Worm (Caenorhabditis elegans) whole organism, young adult: ENCODE results near the gene C05D12.2.

Source experiments
- K11D2.4 ChIP-seq: fragments of 200-800 bp; sonication (Bioruptor generic); IDR thresholded peaks from 2 replicates; pipeline ENCODE4 v1.3.6; 2022; ENCODE audit warnings: missing genetic modification reagents, missing genetic modification characterization, missing compliant biosample characterization
- Y95B8A.8 ChIP-seq: fragments of 200-800 bp; sonication (Bioruptor generic); IDR thresholded peaks from 2 replicates; pipeline ENCODE4 v1.3.6; 2022; ENCODE audit warnings: missing genetic modification reagents, missing genetic modification characterization, missing compliant biosample characterization
- ceh-79 ChIP-seq: sonication (generic microtip); optimal IDR thresholded peaks from 2 replicates; lab custom pipeline; 2017; ENCODE audit warnings: mild to moderate bottlenecking, missing genetic modification characterization, missing compliant biosample characterization
- hrde-1 ChIP-seq: sonication (generic microtip); optimal IDR thresholded peaks from 2 replicates; lab custom pipeline; 2016; ENCODE audit warnings: missing genetic modification characterization, mild to moderate bottlenecking, missing compliant biosample characterization, moderate library complexity, missing genotype, missing genetic modification reagents, borderline replicate concordance
- mcd-1 ChIP-seq: fragments of 200-800 bp; sonication (Bioruptor generic); IDR thresholded peaks from 2 replicates; pipeline ENCODE4 v1.3.6; 2022; ENCODE audit warnings: missing genetic modification reagents, missing genetic modification characterization, missing compliant biosample characterization
- mes-4 ChIP-seq: sonication (generic microtip); optimal IDR thresholded peaks from 2 replicates; lab custom pipeline; 2016; ENCODE audit warnings: missing genotype, missing genetic modification characterization, missing compliant biosample characterization
- nhr-27 ChIP-seq: fragments of 200-800 bp; sonication (Bioruptor generic); optimal IDR thresholded peaks from 2 replicates; lab custom pipeline; 2018; ENCODE audit warnings: mild to moderate bottlenecking, missing genetic modification characterization, moderate library complexity, missing compliant biosample characterization
- sdz-38 ChIP-seq: sonication (generic microtip); optimal IDR thresholded peaks from 2 replicates; lab custom pipeline; 2016; ENCODE audit warnings: missing genotype, missing genetic modification characterization, missing compliant biosample characterization

ce11 chrII:11469574-11470108 lies 51.5 kb downstream of the C05D12.2 start, which contains the start of gene cisd-1:
- TF ChIP-seq Y95B8A.8 (GFP tag; lab: Robert Waterston, UW) (no peak), ceh-79 (tag; lab: Kevin White, UChicago) (no peak), K11D2.4 (GFP tag; lab: Robert Waterston, UW) (no peak), mcd-1 (GFP tag; lab: Robert Waterston, UW) (no peak), sdz-38 (tag; lab: Kevin White, UChicago) (no peak), hrde-1 (tag; lab: Kevin White, UChicago) (no peak), mes-4 (tag; lab: Kevin White, UChicago) (no peak), nhr-27 (no peak)
